Fruit fly (Drosophila melanogaster): ENCODE measurements around the gene GMF.

The GMF gene

DNA sequence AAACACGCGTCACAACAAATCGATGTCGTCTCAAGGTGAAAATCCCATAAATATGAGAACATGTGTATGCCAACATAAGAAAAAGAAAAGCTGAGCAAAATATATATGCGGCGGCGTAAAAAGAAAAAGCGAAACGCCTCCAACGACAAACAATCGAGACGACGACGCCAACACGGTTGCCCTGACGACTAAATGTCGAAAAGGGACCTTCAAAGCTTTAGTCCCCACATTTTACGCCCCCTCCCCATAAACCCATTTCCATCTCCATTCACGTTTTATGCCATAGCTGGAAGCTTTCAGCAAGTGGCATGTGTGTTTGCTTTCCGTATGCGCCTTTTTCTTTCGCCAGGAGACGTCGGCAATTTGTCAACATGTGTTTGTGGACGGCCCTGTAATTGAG is 24.8 kb downstream of the GMF start (continued):
- TF ChIP-seq ttk (GFP tag; IDR thresholded peaks at IDR 0.05) (no peak), CG12219 (GFP tag; optimal IDR thresholded peaks at IDR 0.05) (no peak), CG1832 (GFP tag; optimal IDR thresholded peaks at IDR 0.05) (no peak), sd (tag; optimal IDR thresholded peaks at IDR 0.05) (peak; percentile 5), CG9797 (GFP tag; optimal IDR thresholded peaks at IDR 0.05) (no peak), CG12299 (tag; optimal IDR thresholded peaks at IDR 0.05) (no peak), CG17186 (GFP tag; optimal IDR thresholded peaks at IDR 0.05) (no peak), ems (GFP tag; optimal IDR thresholded peaks at IDR 0.05) (no peak), Atf6 (GFP tag; IDR thresholded peaks at IDR 0.05) (no peak), CG10543 (GFP tag; optimal IDR thresholded peaks at IDR 0.05) (peak; percentile 48), ken (GFP tag; IDR thresholded peaks at IDR 0.05) (no peak), CG12942 (GFP tag; optimal IDR thresholded peaks at IDR 0.05) (no peak), CG1529 (GFP tag; optimal IDR thresholded peaks at IDR 0.05) (no peak), CG4282 (GFP tag; optimal IDR thresholded peaks at IDR 0.05) (no peak), Taf1 (GFP tag; IDR thresholded peaks at IDR 0.05) (no peak), wor (GFP tag; IDR thresholded peaks at IDR 0.05) (no peak), pho (GFP tag; optimal IDR thresholded peaks at IDR 0.05) (no peak), HLH3B (GFP tag; IDR thresholded peaks at IDR 0.05) (no peak), sqz (GFP tag; optimal IDR thresholded peaks at IDR 0.05) (no peak), ind (GFP tag; optimal IDR thresholded peaks at IDR 0.05) (no peak)

DNA sequence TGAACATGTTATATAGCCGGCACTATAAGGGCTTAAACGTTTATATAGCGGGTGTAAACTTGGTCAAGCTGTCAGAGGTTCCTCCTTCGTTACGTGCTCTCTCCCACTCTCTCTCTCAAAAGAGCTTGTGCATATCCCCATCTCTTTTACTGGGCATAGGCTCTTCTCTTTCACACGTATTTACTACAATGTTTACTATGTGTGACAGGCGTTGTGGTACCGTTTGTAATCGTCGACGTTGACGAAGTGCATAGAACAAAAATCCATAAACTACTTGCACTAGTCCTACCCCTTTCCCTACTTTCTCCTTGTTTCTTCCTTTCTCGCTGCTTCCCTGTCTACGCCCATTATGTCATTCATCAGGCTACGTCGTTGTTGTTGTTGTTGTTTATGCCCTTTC is 25.9 kb downstream of the GMF start:
- TF ChIP-seq CG13775 (GFP tag; optimal IDR thresholded peaks at IDR 0.05), result no peak
- no peak for TF ChIP-seq Bdp1 (GFP tag; optimal IDR thresholded peaks at IDR 0.05)
- no peak for TF ChIP-seq z (GFP tag; IDR thresholded peaks at IDR 0.05)
- no peak for TF ChIP-seq rib (GFP tag; IDR thresholded peaks at IDR 0.05)
- no peak for TF ChIP-seq ap (GFP tag; IDR thresholded peaks at IDR 0.05)
- TF ChIP-seq H15 (GFP tag; IDR thresholded peaks at IDR 0.05), result no peak
- TF ChIP-seq Pdp1 (GFP tag; optimal IDR thresholded peaks at IDR 0.05), result peak in 1 of 2 experiments; percentile 11
- TF ChIP-seq Opbp (GFP tag; IDR thresholded peaks at IDR 0.05; ENCODE audit: partially characterized antibody), result no peak
- no peak for TF ChIP-seq CG16813 (GFP tag; IDR thresholded peaks at IDR 0.05; ENCODE audit: partially characterized antibody)
- TF ChIP-seq CG3163 (GFP tag; optimal IDR thresholded peaks at IDR 0.05), result no peak
- TF ChIP-seq CG2199 (GFP tag; IDR thresholded peaks at IDR 0.05), result no peak
- TF ChIP-seq CG1603 (tag; optimal IDR thresholded peaks at IDR 0.05), result no peak
- TF ChIP-seq btn (GFP tag; optimal IDR thresholded peaks at IDR 0.05), result no peak
- TF ChIP-seq CkIIα-i1 (GFP tag; IDR thresholded peaks at IDR 0.05), result no peak
- TF ChIP-seq CG10431 (GFP tag; optimal IDR thresholded peaks at IDR 0.05), result no peak
- TF ChIP-seq Lpt (GFP tag; optimal IDR thresholded peaks at IDR 0.05), result no peak
- TF ChIP-seq vnd (GFP tag; IDR thresholded peaks at IDR 0.05; ENCODE audit: partially characterized antibody), result no peak
- peak in 1 of 2 experiments; percentile 5 for TF ChIP-seq crp (GFP tag; optimal IDR thresholded peaks at IDR 0.05)
- no peak for TF ChIP-seq GATAe (GFP tag; conservative IDR thresholded peaks at IDR 0.05)
- no peak for TF ChIP-seq pzg (GFP tag; optimal IDR thresholded peaks at IDR 0.05)
- TF ChIP-seq CG42726 (GFP tag; IDR thresholded peaks at IDR 0.05; ENCODE audit: partially characterized antibody), result no peak
- no peak for TF ChIP-seq row (GFP tag; IDR thresholded peaks at IDR 0.05)
- TF ChIP-seq zfh1 (GFP tag; IDR thresholded peaks at IDR 0.05), result no peak
- peak; percentile 7 for TF ChIP-seq pfk (GFP tag; optimal IDR thresholded peaks at IDR 0.05)
- peak; percentile 40 to 42 for TF ChIP-seq Trl (optimal IDR thresholded peaks at IDR 0.05)
- TF ChIP-seq Trl (GFP tag; optimal IDR thresholded peaks at IDR 0.05), result no peak
- peak; percentile 0 for TF ChIP-seq zen (tag; optimal IDR thresholded peaks at IDR 0.05)
- no peak for TF ChIP-seq Atf3 (GFP tag; optimal IDR thresholded peaks at IDR 0.05)
- TF ChIP-seq CG7556 (GFP tag; optimal IDR thresholded peaks at IDR 0.05), result no peak
- TF ChIP-seq CG3995 (GFP tag; optimal IDR thresholded peaks at IDR 0.05), result no peak
- no peak for TF ChIP-seq Vsx1 (GFP tag; optimal IDR thresholded peaks at IDR 0.05)
- TF ChIP-seq CG15269 (tag; optimal IDR thresholded peaks at IDR 0.05), result no peak
- TF ChIP-seq CG32767 (GFP tag; IDR thresholded peaks at IDR 0.05), result no peak

Measured in whole organism, embryonic.